Worm (Caenorhabditis elegans) whole organism, L4/young adult: ENCODE measurements around the gene txt-19.

Experiments used
- W03F9.2 ChIP-seq: fragments of 150-350 bp; optimal IDR thresholded peaks from 2 replicates; lab custom pipeline; 2014; ENCODE audit warnings: missing biosample characterization, missing genetic modification characterization
- dao-5 ChIP-seq: sonication (generic microtip); optimal IDR thresholded peaks from 2 replicates; lab custom pipeline; 2016; ENCODE audit warnings: missing genotype, missing genetic modification characterization, moderate library complexity, missing compliant biosample characterization
- him-1 ChIP-seq: sonication (generic microtip); optimal IDR thresholded peaks from 2 replicates; lab custom pipeline; 2016; ENCODE audit warnings: missing genotype, missing genetic modification reagents, missing genetic modification characterization, missing compliant biosample characterization

DNA sequence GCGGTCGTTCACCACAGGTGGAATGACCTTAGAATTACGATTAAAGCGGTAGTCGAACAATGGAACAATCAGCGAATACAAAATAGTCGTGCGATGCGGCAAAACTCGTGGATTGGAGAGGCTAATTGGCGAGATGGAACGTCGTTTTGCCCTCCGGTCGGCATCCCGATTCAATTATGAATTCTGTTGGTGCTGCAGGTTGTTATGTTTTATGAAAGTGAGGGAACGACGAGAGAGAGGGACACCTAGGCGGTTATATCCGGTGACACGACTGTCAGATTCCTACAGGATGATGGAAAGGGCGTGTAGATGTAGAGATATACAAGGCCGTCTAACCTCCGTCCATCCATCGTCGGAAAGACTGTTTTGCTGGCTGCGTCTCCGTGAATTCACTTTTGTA is 29.1 kb upstream of the txt-19 start:
- TF ChIP-seq W03F9.2 (tag; lab: Kevin White, UChicago), result no peak
- TF ChIP-seq him-1, result no peak
- no peak for TF ChIP-seq dao-5 (tag; lab: Kevin White, UChicago)
